Worm (Caenorhabditis elegans) whole organism, L4 larva: Measurements from ENCODE around the gene C01B10.3.
A peak's percentile ranks its signal among the peaks of the same experiment; 100 is the strongest.

ENCODE experiments used
- D1046.2 ChIP-seq: fragments of 200-800 bp; sonication (Bioruptor generic); IDR thresholded peaks from 2 replicates; pipeline ENCODE4 v1.3.6; 2022; ENCODE audit warnings: missing genetic modification characterization, missing compliant biosample characterization
- F49E8.2 ChIP-seq: sonication (generic microtip); optimal IDR thresholded peaks from 2 replicates; lab custom pipeline; 2016; ENCODE audit warnings: missing compliant biosample characterization, mild to moderate bottlenecking, missing genetic modification characterization, borderline replicate concordance
- T26A8.4 ChIP-seq: fragments of 200-800 bp; sonication (Bioruptor generic); IDR thresholded peaks from 2 replicates; pipeline ENCODE4 v1.3.6; 2022; ENCODE audit warnings: missing genetic modification characterization, missing compliant biosample characterization
- Y105C5A.15 ChIP-seq: fragments of 200-800 bp; sonication (Bioruptor generic); IDR thresholded peaks from 2 replicates; pipeline ENCODE4 v1.3.6; 2022; ENCODE audit warnings: missing genetic modification characterization, missing compliant biosample characterization
- Y48G9A.11 ChIP-seq: fragments of 200-800 bp; sonication (Bioruptor generic); IDR thresholded peaks from 2 replicates; pipeline ENCODE4 v1.3.6; 2022; ENCODE audit warnings: missing genetic modification reagents, missing genetic modification characterization, missing compliant biosample characterization
- Y75B8A.6 ChIP-seq: fragments of 200-800 bp; sonication (Bioruptor generic); IDR thresholded peaks from 2 replicates; pipeline ENCODE4 v1.3.6; 2022; ENCODE audit warnings: missing genetic modification reagents, missing genetic modification characterization, missing compliant biosample characterization
- aha-1 ChIP-seq: fragments of 150-350 bp; peaks from one replicate; lab custom pipeline; 2014; ENCODE audit warnings: missing biosample characterization, missing genetic modification characterization
- arid-1 ChIP-seq: fragments of 200-800 bp; sonication (Bioruptor generic); conservative IDR thresholded peaks from 2 replicates; pipeline ENCODE4 v1.3.6; 2022; ENCODE audit warnings: missing genetic modification reagents, missing genetic modification characterization, missing compliant biosample characterization
- ceh-20 ChIP-seq: fragments of 200-800 bp; sonication (Bioruptor generic); IDR thresholded peaks from 2 replicates; pipeline ENCODE4 v1.3.6; 2022; ENCODE audit warnings: missing genetic modification reagents, missing genetic modification characterization, missing compliant biosample characterization
- ceh-32 ChIP-seq: sonication (generic microtip); optimal IDR thresholded peaks from 2 replicates; lab custom pipeline; 2016; ENCODE audit warnings: mild to moderate bottlenecking, missing genetic modification characterization, missing compliant biosample characterization; ENCODE audit not compliant: poor library complexity
- ceh-62 ChIP-seq: sonication (generic microtip); optimal IDR thresholded peaks from 2 replicates; lab custom pipeline; 2017; ENCODE audit warnings: missing biosample characterization, missing genetic modification characterization
- ceh-82 ChIP-seq: sonication (generic microtip); optimal IDR thresholded peaks from 2 replicates; lab custom pipeline; 2017; ENCODE audit warnings: missing biosample characterization, missing genetic modification characterization
- ces-1 ChIP-seq: fragments of 150-350 bp; sonication (generic microtip); optimal IDR thresholded peaks from 4 replicates; lab custom pipeline; 2014; ENCODE audit warnings: missing biosample characterization, missing genetic modification reagents, missing genetic modification characterization
- daf-19 ChIP-seq: fragments of 200-800 bp; sonication (Bioruptor generic); conservative IDR thresholded peaks from 2 replicates; pipeline ENCODE4 v1.3.6; 2022; ENCODE audit warnings: missing genetic modification characterization, missing compliant biosample characterization
- daf-8 ChIP-seq: fragments of 200-800 bp; sonication (Bioruptor generic); IDR thresholded peaks from 2 replicates; pipeline ENCODE4 v1.3.6; 2022; ENCODE audit warnings: missing genetic modification characterization, missing compliant biosample characterization
- dpl-1 ChIP-seq: fragments of 150-350 bp; optimal IDR thresholded peaks from 2 replicates; lab custom pipeline; 2014; ENCODE audit warnings: missing biosample characterization, missing genetic modification reagents, missing genetic modification characterization
- duxl-1 ChIP-seq: sonication (generic microtip); optimal IDR thresholded peaks from 2 replicates; lab custom pipeline; 2016; ENCODE audit warnings: mild to moderate bottlenecking, missing genetic modification characterization, moderate library complexity, missing compliant biosample characterization; ENCODE audit not compliant: poor library complexity
- fos-1 ChIP-seq: fragments of 150-350 bp; optimal IDR thresholded peaks from 2 replicates; lab custom pipeline; 2014; ENCODE audit warnings: missing biosample characterization, missing genetic modification characterization
- hif-1 ChIP-seq, 2 experiments: sonication (generic microtip); optimal IDR thresholded peaks; 2 replicates each; lab custom pipeline; 2016 to 2017; ENCODE audit warnings: missing compliant biosample characterization in 2 of 2, missing genetic modification characterization in 2 of 2, missing genetic modification reagents in 2 of 2, missing genotype in 2 of 2, mild to moderate bottlenecking in 1 of 2
- jun-1 ChIP-seq: fragments of 150-350 bp; optimal IDR thresholded peaks from 2 replicates; lab custom pipeline; 2014; ENCODE audit warnings: missing biosample characterization, missing genetic modification reagents, missing genetic modification characterization
- lin-1 ChIP-seq: fragments of 200-800 bp; sonication (Bioruptor generic); IDR thresholded peaks from 2 replicates; pipeline ENCODE4 v1.3.6; 2022; ENCODE audit warnings: missing genetic modification reagents, missing genetic modification characterization, missing compliant biosample characterization
- lin-38 ChIP-seq: fragments of 200-800 bp; sonication (Bioruptor generic); IDR thresholded peaks from 2 replicates; pipeline ENCODE4 v1.3.6; 2022; ENCODE audit warnings: missing genetic modification reagents, missing genetic modification characterization, missing compliant biosample characterization
- lin-39 ChIP-seq: fragments of 150-350 bp; optimal IDR thresholded peaks from 2 replicates; lab custom pipeline; 2014; ENCODE audit warnings: missing biosample characterization, missing genetic modification reagents, missing genetic modification characterization
- lsy-2 ChIP-seq, 2 experiments: fragments of 150-350 bp in 1 of 2; sonication (generic microtip) in 1 of 2; optimal IDR thresholded peaks; 2 replicates each; lab custom pipeline; 2014 to 2017; ENCODE audit warnings: missing biosample characterization in 2 of 2, missing genetic modification characterization in 2 of 2
- mep-1 ChIP-seq: fragments of 150-350 bp; sonication (generic microtip); optimal IDR thresholded peaks from 3 replicates; lab custom pipeline; 2014; ENCODE audit warnings: missing biosample characterization, missing genetic modification characterization
- mes-2 ChIP-seq: sonication (generic microtip); optimal IDR thresholded peaks from 2 replicates; lab custom pipeline; 2016; ENCODE audit warnings: missing genotype, mild to moderate bottlenecking, missing genetic modification characterization, missing compliant biosample characterization; ENCODE audit not compliant: poor library complexity, severe bottlenecking
- nhr-11 ChIP-seq: fragments of 150-350 bp; optimal IDR thresholded peaks from 2 replicates; lab custom pipeline; 2014; ENCODE audit warnings: missing biosample characterization, missing genetic modification characterization
- nhr-111 ChIP-seq: fragments of 200-800 bp; sonication (Bioruptor generic); optimal IDR thresholded peaks from 2 replicates; lab custom pipeline; 2018; ENCODE audit warnings: mild to moderate bottlenecking, missing genetic modification characterization, missing compliant biosample characterization
- nhr-237 ChIP-seq: sonication (generic microtip); optimal IDR thresholded peaks from 2 replicates; lab custom pipeline; 2017; ENCODE audit warnings: missing biosample characterization, missing genetic modification characterization
- nhr-25 ChIP-seq: sonication (generic microtip); optimal IDR thresholded peaks from 2 replicates; lab custom pipeline; 2017; ENCODE audit warnings: missing genetic modification characterization, mild to moderate bottlenecking, missing compliant biosample characterization, antibody characterized with exemption, moderate library complexity, borderline replicate concordance; ENCODE audit not compliant: insufficient read depth
- nhr-28 ChIP-seq: fragments of 150-350 bp; optimal IDR thresholded peaks from 2 replicates; lab custom pipeline; 2014; ENCODE audit warnings: missing biosample characterization, missing genetic modification characterization
- nhr-42 ChIP-seq: fragments of 200-800 bp; sonication (Bioruptor generic); IDR thresholded peaks from 2 replicates; pipeline ENCODE4 v1.3.6; 2022; ENCODE audit warnings: missing genetic modification characterization, missing compliant biosample characterization
- pha-4 ChIP-seq, 2 experiments: fragments of 150-350 bp in 1 of 2; fragments of 200-800 bp in 1 of 2; sonication (Bioruptor generic) in 1 of 2; IDR thresholded peaks in 1 of 2; optimal IDR thresholded peaks in 1 of 2; 2 replicates each; pipeline versions ENCODE4 v1.3.6 to Lab custom; 2014 to 2022; ENCODE audit warnings: missing genetic modification characterization in 2 of 2, missing genetic modification reagents in 2 of 2, missing biosample characterization in 1 of 2, missing compliant biosample characterization in 1 of 2
- php-3 ChIP-seq: fragments of 200-800 bp; sonication (Bioruptor generic); IDR thresholded peaks from 2 replicates; pipeline ENCODE4 v1.3.6; 2022; ENCODE audit warnings: missing genetic modification reagents, missing genetic modification characterization, missing compliant biosample characterization
- saeg-2 ChIP-seq: fragments of 200-800 bp; sonication (Bioruptor generic); IDR thresholded peaks from 2 replicates; pipeline ENCODE4 v1.3.6; 2022; ENCODE audit warnings: missing genetic modification reagents, missing genetic modification characterization, missing compliant biosample characterization
- sdz-12 ChIP-seq: fragments of 200-800 bp; sonication (Bioruptor generic); optimal IDR thresholded peaks from 2 replicates; lab custom pipeline; 2018; ENCODE audit warnings: mild to moderate bottlenecking, missing genetic modification characterization, missing compliant biosample characterization
- skn-1 ChIP-seq: fragments of 150-350 bp; optimal IDR thresholded peaks from 2 replicates; lab custom pipeline; 2014; ENCODE audit warnings: missing biosample characterization, missing genetic modification characterization
- snpc-1.2 ChIP-seq: fragments of 200-800 bp; sonication (Bioruptor generic); IDR thresholded peaks from 2 replicates; pipeline ENCODE4 v1.3.6; 2022; ENCODE audit warnings: missing genetic modification reagents, missing genetic modification characterization, missing compliant biosample characterization
- spr-1 ChIP-seq: sonication (generic microtip); optimal IDR thresholded peaks from 2 replicates; lab custom pipeline; 2016; ENCODE audit warnings: mild to moderate bottlenecking, missing genetic modification characterization, missing compliant biosample characterization
- spr-3 ChIP-seq: fragments of 200-800 bp; sonication (Bioruptor generic); optimal IDR thresholded peaks from 2 replicates; lab custom pipeline; 2018; ENCODE audit warnings: mild to moderate bottlenecking, missing genetic modification characterization, missing compliant biosample characterization
- tra-1 ChIP-seq: fragments of 200-800 bp; sonication (Bioruptor generic); IDR thresholded peaks from 2 replicates; pipeline ENCODE4 v1.3.6; 2022; ENCODE audit warnings: missing genetic modification reagents, missing genetic modification characterization, missing compliant biosample characterization
- unc-130 ChIP-seq: sonication (generic microtip); optimal IDR thresholded peaks from 2 replicates; lab custom pipeline; 2016; ENCODE audit warnings: missing genetic modification reagents, missing genetic modification characterization, missing compliant biosample characterization
- unc-62 ChIP-seq, 3 experiments: fragments of 150-350 bp in 1 of 3; sonication (generic microtip); optimal IDR thresholded peaks in 2 of 3; peaks in 1 of 3; 1 replicate in 1 of 3; 2 replicates in 2 of 3; lab custom pipeline; 2014 to 2017; ENCODE audit warnings: missing biosample characterization in 3 of 3, missing genetic modification characterization in 3 of 3, missing genetic modification reagents in 3 of 3, missing genotype in 1 of 3
- vab-7 ChIP-seq: fragments of 200-800 bp; sonication (Bioruptor generic); IDR thresholded peaks from 2 replicates; pipeline ENCODE4 v1.3.6; 2022; ENCODE audit warnings: missing genetic modification reagents, missing genetic modification characterization, missing compliant biosample characterization
- zfp-3 ChIP-seq: fragments of 200-800 bp; sonication (Bioruptor generic); conservative IDR thresholded peaks from 2 replicates; pipeline ENCODE4 v1.3.6; 2022; ENCODE audit warnings: missing genetic modification reagents, missing genetic modification characterization, missing compliant biosample characterization
- zip-2 ChIP-seq: fragments of 150-350 bp; optimal IDR thresholded peaks from 2 replicates; lab custom pipeline; 2014; ENCODE audit warnings: missing biosample characterization, missing genetic modification characterization

The C01B10.3 gene

ce11 chrIV:6588080-6588613 lies 33.0 kb downstream of the C01B10.3 start:
- TF ChIP-seq lin-38 (GFP tag; lab: Robert Waterston, UW) (0 out of 2 replicates have a peak, but pooled peaks have one; percentile 14), mep-1 (tag; lab: Kevin White, UChicago) (no peak), saeg-2 (GFP tag; lab: Robert Waterston, UW) (no peak), snpc-1.2 (peak; percentile 51; the same call in 1 of the 2 replicates)

- TF ChIP-seq mep-1 (tag; lab: Kevin White, UChicago) (peak; percentile 84), ceh-32 (no peak), nhr-25 (tag; lab: Kevin White, UChicago) (no peak), Y75B8A.6 (GFP tag; lab: Robert Waterston, UW) (no peak), arid-1 (no peak), ceh-20 (GFP tag; lab: Robert Waterston, UW) (peak; percentile 31; the same call in 1 of the 2 replicates), lsy-2 (tag; optimal IDR thresholded peaks at IDR 0.05; lab: Kevin White, UChicago) (peak in 1 of 2 experiments; percentile 89), hif-1 (tag; optimal IDR thresholded peaks at IDR 0.05; lab: Kevin White, UChicago) (peak in 1 of 2 experiments; percentile 55), F49E8.2 (tag; lab: Kevin White, UChicago) (no peak), jun-1 (tag; lab: Kevin White, UChicago) (no peak), sdz-12 (no peak), aha-1 (tag; lab: Kevin White, UChicago) (peak; percentile 95), lin-1 (GFP tag; lab: Robert Waterston, UW) (no peak), zip-2 (no peak), mes-2 (tag; lab: Kevin White, UChicago) (peak; percentile 89), fos-1 (tag; lab: Kevin White, UChicago) (no peak), pha-4 (GFP tag; IDR thresholded peaks at IDR 0.05; lab: Robert Waterston, UW) (no peak), pha-4 (tag; optimal IDR thresholded peaks at IDR 0.05; lab: Kevin White, UChicago) (peak; percentile 80), lin-38 (GFP tag; lab: Robert Waterston, UW) (peak; percentile 97), tra-1 (0 out of 2 replicates have a peak, but pooled peaks have one; percentile 12), ceh-62 (tag; lab: Kevin White, UChicago) (no peak), nhr-28 (tag; lab: Kevin White, UChicago) (peak; percentile 59), spr-3 (no peak), nhr-111 (GFP tag; lab: Kevin White, UChicago) (no peak), php-3 (GFP tag; lab: Robert Waterston, UW) (no peak), vab-7 (GFP tag; lab: Robert Waterston, UW) (no peak), spr-1 (tag; lab: Kevin White, UChicago) (no peak), T26A8.4 (GFP tag; lab: Robert Waterston, UW) (no peak), dpl-1 (peak; percentile 80), unc-130 (peak; percentile 46), ceh-82 (tag; lab: Kevin White, UChicago) (no peak), Y48G9A.11 (GFP tag; lab: Robert Waterston, UW) (no peak), duxl-1 (tag; lab: Kevin White, UChicago) (peak; percentile 26), lin-39 (tag; lab: Kevin White, UChicago) (no peak), zfp-3 (GFP tag; lab: Robert Waterston, UW) (no peak), skn-1 (tag; lab: Kevin White, UChicago) (no peak), D1046.2 (GFP tag; lab: Robert Waterston, UW) (no peak), nhr-42 (GFP tag; lab: Robert Waterston, UW) (no peak), unc-62 (GFP tag; optimal IDR thresholded peaks at IDR 0.05 in 1 of 2; lab: Kevin White, UChicago) (peak in 1 of 2 experiments; percentile 89), unc-62 (tag; optimal IDR thresholded peaks at IDR 0.05; lab: Kevin White, UChicago) (no peak), daf-19 (GFP tag; lab: Robert Waterston, UW) (no peak), ces-1 (GFP tag; lab: Kevin White, UChicago) (no peak), nhr-11 (tag; lab: Kevin White, UChicago) (peak; percentile 50), daf-8 (GFP tag; lab: Robert Waterston, UW) (no peak), nhr-237 (tag; lab: Kevin White, UChicago) (no peak), Y105C5A.15 (GFP tag; lab: Robert Waterston, UW) (no peak)
Observed at ce11 chrIV:6585397-6585921, 35.7 kb downstream of the C01B10.3 start, which contains the start of the genes F38A5.2 and dnj-11. TSS of gene F38A5.2 (minus strand) at chrIV:6585400. TSS of gene dnj-11 (plus strand) at chrIV:6585871.
